Worm (Caenorhabditis elegans): ENCODE results near the gene AC7.3.
"Not testable (repeated sequence)": the region's sequence is repeated elsewhere in the genome, so short reads cannot be mapped to it uniquely, and the experiment has no call there.

The AC7.3 gene

ce11 chrIV:5088814-5089322, 22.8 kb upstream of the AC7.3 start, which contains the start of gene ivd-1 (continued):
- TF ChIP-seq mdl-1 (tag; optimal IDR thresholded peaks at IDR 0.05) (peak in 1 of 2 experiments; percentile 77), lin-38 (GFP tag; IDR thresholded peaks at IDR 0.05) (no peak), mxl-3 (GFP tag; optimal IDR thresholded peaks at IDR 0.05) (peak; percentile 75), gei-8 (GFP tag; optimal IDR thresholded peaks at IDR 0.05) (no peak), tra-1 (GFP tag; IDR thresholded peaks at IDR 0.05) (no peak), mes-2 (tag; optimal IDR thresholded peaks at IDR 0.05; ENCODE audit: poor library complexity, severe bottlenecking) (peak; percentile 38), pqm-1 (tag; optimal IDR thresholded peaks at IDR 0.05) (peak; percentile 21), ceh-62 (tag; optimal IDR thresholded peaks at IDR 0.05) (no peak)

ce11 chrIV:5089795-5090528, 21.7 kb upstream of the AC7.3 start:
- TF ChIP-seq lsy-2 (tag; optimal IDR thresholded peaks at IDR 0.05) (peak in 1 of 2 experiments; percentile 78), arid-1 (GFP tag; conservative IDR thresholded peaks at IDR 0.05) (peak; percentile 34; the same call in 1 of the 2 replicates), dve-1 (tag; optimal IDR thresholded peaks at IDR 0.05; ENCODE audit: insufficient read depth) (peak; percentile 30), aha-1 (tag) (peak; percentile 30), lin-38 (GFP tag; IDR thresholded peaks at IDR 0.05) (peak; percentile 76), nhr-28 (tag; optimal IDR thresholded peaks at IDR 0.05) (peak; percentile 21), daf-16 (tag; optimal IDR thresholded peaks at IDR 0.05) (peak; percentile 66), pqm-1 (tag; optimal IDR thresholded peaks at IDR 0.05) (peak; percentile 62), dmd-6 (GFP tag; IDR thresholded peaks at IDR 0.05) (peak; percentile 27; the same call in 1 of the 2 replicates), mep-1 (tag; optimal IDR thresholded peaks at IDR 0.05) (peak; percentile 12), egl-43 (GFP tag; IDR thresholded peaks at IDR 0.05) (peak; percentile 9; the same call in 1 of the 2 replicates), hlh-11 (tag; optimal IDR thresholded peaks at IDR 0.05) (peak; percentile 57), mes-2 (tag; optimal IDR thresholded peaks at IDR 0.05; ENCODE audit: poor library complexity, severe bottlenecking) (peak; percentile 46), snpc-1.2 (GFP tag; IDR thresholded peaks at IDR 0.05) (peak; percentile 86), hmg-1.1 (GFP tag; IDR thresholded peaks at IDR 0.05) (0 out of 2 replicates have a peak, but pooled peaks have one; percentile 29), duxl-1 (tag; optimal IDR thresholded peaks at IDR 0.05; ENCODE audit: poor library complexity) (peak; percentile 30)
- TF ChIP-seq daf-16 (GFP tag; optimal IDR thresholded peaks at IDR 0.05): not testable (repeated sequence)

ce11 chrIV:5090993-5091793, 20.4 kb upstream of the AC7.3 start, which contains the start of the genes snpn-1 and C02B10.4:
TSS of gene snpn-1 (minus strand) at chrIV:5091043.
TSS of gene C02B10.4 (plus strand) at chrIV:5091586.
- TF ChIP-seq lin-29 (GFP tag; IDR thresholded peaks at IDR 0.05) (no peak), F10B5.3 (tag; optimal IDR thresholded peaks at IDR 0.05) (no peak), mdl-1 (tag; optimal IDR thresholded peaks at IDR 0.05) (no peak), nhr-6 (tag; optimal IDR thresholded peaks at IDR 0.05) (peak; percentile 9), zag-1 (tag; optimal IDR thresholded peaks at IDR 0.05) (no peak), mxl-2 (GFP tag; conservative IDR thresholded peaks at IDR 0.05) (no peak), mes-2 (tag; optimal IDR thresholded peaks at IDR 0.05; ENCODE audit: poor library complexity, severe bottlenecking) (peak; percentile 77), Y48G9A.11 (GFP tag; IDR thresholded peaks at IDR 0.05) (no peak), dmd-6 (GFP tag; IDR thresholded peaks at IDR 0.05) (no peak), zfp-3 (GFP tag; conservative IDR thresholded peaks at IDR 0.05) (no peak), zip-2 (tag; optimal IDR thresholded peaks at IDR 0.05) (no peak), pha-4 (GFP tag; IDR thresholded peaks at IDR 0.05) (no peak), pha-4 (tag; optimal IDR thresholded peaks at IDR 0.05) (peak; percentile 42), lsy-2 (tag; optimal IDR thresholded peaks at IDR 0.05) (peak; percentile 85 to 99), Y105C5A.15 (GFP tag; IDR thresholded peaks at IDR 0.05) (no peak), rbr-2 (tag; optimal IDR thresholded peaks at IDR 0.05) (peak; percentile 3), dpl-1 (GFP tag; optimal IDR thresholded peaks at IDR 0.05) (peak; percentile 52), hlh-30 (tag; optimal IDR thresholded peaks at IDR 0.05; ENCODE audit: insufficient read depth) (no peak), lin-13 (GFP tag; optimal IDR thresholded peaks at IDR 0.05) (no peak), dmd-8 (GFP tag; IDR thresholded peaks at IDR 0.05) (no peak), zip-11 (GFP tag; IDR thresholded peaks at IDR 0.05) (no peak), Y75B8A.6 (GFP tag; IDR thresholded peaks at IDR 0.05) (no peak), lim-7 (GFP tag; IDR thresholded peaks at IDR 0.05) (no peak), zfp-2 (tag; optimal IDR thresholded peaks at IDR 0.05) (no peak), duxl-1 (tag; optimal IDR thresholded peaks at IDR 0.05; ENCODE audit: poor library complexity) (no peak), snpc-1.2 (GFP tag; IDR thresholded peaks at IDR 0.05) (peak; percentile 59; the same call in 1 of the 2 replicates), fkh-10 (GFP tag; optimal IDR thresholded peaks at IDR 0.05) (no peak), nhr-28 (tag; optimal IDR thresholded peaks at IDR 0.05) (no peak)
